Fruit fly (Drosophila melanogaster): ENCODE results near the gene CG5177.
A peak's percentile ranks its signal among the peaks of the same experiment; 100 is the strongest.

The CG5177 gene

dm6 chr2L:7401025-7401424, 4.0 kb upstream of the CG5177 start, which contains the start of gene CG5171:
CG5171 (plus strand) TSS chr2L:7401335.
- no peak for TF ChIP-seq Pif1A (GFP tag; optimal IDR thresholded peaks at IDR 0.05)
- no peak for TF ChIP-seq CG15710 (tag; optimal IDR thresholded peaks at IDR 0.05)
- TF ChIP-seq fd96Ca (GFP tag; IDR thresholded peaks at IDR 0.05) = no peak
- TF ChIP-seq CG32121 (GFP tag; IDR thresholded peaks at IDR 0.05) = no peak

- TF ChIP-seq CG10348 (GFP tag; IDR thresholded peaks at IDR 0.05) (no peak), CG14655 (GFP tag; optimal IDR thresholded peaks at IDR 0.05) (no peak), Snoo (tag; optimal IDR thresholded peaks at IDR 0.05) (no peak), Ets98B (GFP tag; IDR thresholded peaks at IDR 0.05) (no peak; the same call in 1 of the 2 replicates), CG12605 (GFP tag; IDR thresholded peaks at IDR 0.05) (no peak), CG13204 (GFP tag; optimal IDR thresholded peaks at IDR 0.05) (no peak), Pif1B (GFP tag; optimal IDR thresholded peaks at IDR 0.05) (no peak)
Measured at dm6 chr2L:7401627-7402026, 3.4 kb upstream of the CG5177 start.

DNA sequence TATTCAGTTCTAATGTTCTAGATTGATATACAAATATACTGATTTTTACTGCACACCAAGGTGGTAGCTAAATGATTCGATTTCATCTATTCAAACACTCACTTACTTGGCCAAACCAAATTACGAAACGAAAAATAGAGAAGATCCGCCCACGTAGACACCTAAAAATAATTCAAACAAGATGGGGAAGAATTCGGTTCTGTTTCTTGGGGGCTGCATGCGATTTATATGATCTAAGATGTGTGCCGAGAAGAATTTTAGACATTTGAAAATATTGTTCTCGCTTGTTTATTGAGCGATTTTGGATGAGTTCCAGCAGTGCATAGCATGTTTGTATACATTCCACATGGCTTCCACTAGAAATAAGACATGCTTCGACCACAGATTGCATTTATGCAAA, 2.6 kb downstream of the CG5177 start:
- TF ChIP-seq CG8301 (tag; optimal IDR thresholded peaks at IDR 0.05) = no peak
- TF ChIP-seq D1 (tag; optimal IDR thresholded peaks at IDR 0.05) = no peak
- no peak for TF ChIP-seq CG15710 (tag; optimal IDR thresholded peaks at IDR 0.05)
- no peak for TF ChIP-seq CG34367 (tag; optimal IDR thresholded peaks at IDR 0.05)

DNA sequence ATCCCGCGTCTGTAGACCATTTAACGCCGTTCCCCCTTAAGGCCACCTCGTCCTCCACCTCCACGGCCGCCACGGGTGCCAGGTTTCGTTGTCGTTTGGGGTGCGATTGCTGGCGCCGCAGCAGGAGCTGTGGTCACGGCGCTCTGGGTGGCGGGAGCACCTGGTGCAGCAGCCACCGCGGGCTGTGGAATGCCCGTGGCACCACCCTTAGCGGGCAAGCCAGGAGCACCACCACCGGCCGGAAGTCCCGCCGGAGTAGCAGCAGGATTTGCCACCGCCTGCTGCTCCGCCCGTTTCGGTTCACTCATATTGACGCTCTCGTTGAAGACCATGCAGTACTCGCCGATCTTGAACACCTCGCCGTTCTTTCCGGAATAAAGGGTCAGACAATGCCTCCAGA, 4.0 kb downstream of the CG5177 start:
- no peak for TF ChIP-seq CG17806 (tag; optimal IDR thresholded peaks at IDR 0.05)
- TF ChIP-seq CG32121 (GFP tag; IDR thresholded peaks at IDR 0.05) = 0 out of 2 replicates have a peak, but pooled peaks have one; percentile 9

DNA sequence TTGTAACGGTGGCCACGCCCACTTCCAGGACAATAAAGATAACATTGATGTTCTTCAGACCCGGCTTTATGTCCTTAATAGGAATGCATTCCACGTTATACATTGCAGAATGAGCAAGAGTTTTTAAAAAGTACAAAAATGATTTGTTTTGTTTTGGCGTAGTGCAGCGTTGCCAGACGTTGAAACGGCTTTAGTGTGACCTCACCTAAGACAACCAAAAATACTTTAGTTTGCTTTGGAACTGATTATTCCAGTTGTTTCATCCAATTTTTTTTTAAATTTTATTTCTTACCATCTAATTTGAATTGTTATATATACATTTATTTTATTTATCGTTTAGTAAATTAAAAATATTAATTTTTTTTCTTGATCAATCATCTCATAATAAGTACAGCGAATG, 4.6 kb downstream of the CG5177 start, which contains the start of gene CG5181:
Gene CG5181, minus strand, starts transcription at position 208 of the 400 bp plus-strand sequence.
- TF ChIP-seq CG15710 (tag; optimal IDR thresholded peaks at IDR 0.05) (no peak), CG8159 (tag; optimal IDR thresholded peaks at IDR 0.05) (no peak), CG32121 (GFP tag; IDR thresholded peaks at IDR 0.05) (no peak), Pif1B (GFP tag; optimal IDR thresholded peaks at IDR 0.05) (no peak), CG17806 (tag; optimal IDR thresholded peaks at IDR 0.05) (no peak), D1 (tag; optimal IDR thresholded peaks at IDR 0.05) (no peak), CG8301 (tag; optimal IDR thresholded peaks at IDR 0.05) (no peak), Snoo (tag; optimal IDR thresholded peaks at IDR 0.05) (no peak), gl (tag; optimal IDR thresholded peaks at IDR 0.05) (no peak), rn (GFP tag; IDR thresholded peaks at IDR 0.05) (no peak), CG14655 (GFP tag; optimal IDR thresholded peaks at IDR 0.05) (no peak), CG9948 (tag; optimal IDR thresholded peaks at IDR 0.05) (no peak)

DNA sequence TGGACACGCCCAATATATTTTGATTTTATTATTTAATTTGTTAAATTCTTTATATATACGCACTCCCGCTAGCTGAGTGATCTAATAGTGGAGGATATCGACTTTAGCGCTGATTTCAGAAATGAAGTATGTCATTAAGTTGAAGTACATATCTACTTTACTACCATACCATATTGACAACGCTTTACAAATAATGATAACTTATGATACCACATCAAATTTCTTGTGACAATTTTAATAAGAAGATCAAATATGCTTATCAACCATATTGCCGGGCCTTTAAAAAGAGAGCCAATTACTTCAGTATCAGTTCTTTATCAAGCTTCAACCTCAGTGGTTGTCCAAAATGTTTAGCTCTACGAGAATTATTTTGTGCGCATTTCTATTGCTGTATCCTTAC, 5.6 kb downstream of the CG5177 start, which contains the start of gene CG15818:
Gene CG15818, plus strand, starts transcription at position 301 of the 400 bp plus-strand sequence.
- TF ChIP-seq CG34367 (tag; optimal IDR thresholded peaks at IDR 0.05) = no peak
- no peak for TF ChIP-seq CG9948 (tag; optimal IDR thresholded peaks at IDR 0.05)
- TF ChIP-seq Ets98B (GFP tag; IDR thresholded peaks at IDR 0.05) = no peak
- TF ChIP-seq CG17806 (tag; optimal IDR thresholded peaks at IDR 0.05) = no peak
- TF ChIP-seq CG13204 (GFP tag; optimal IDR thresholded peaks at IDR 0.05) = no peak

DNA sequence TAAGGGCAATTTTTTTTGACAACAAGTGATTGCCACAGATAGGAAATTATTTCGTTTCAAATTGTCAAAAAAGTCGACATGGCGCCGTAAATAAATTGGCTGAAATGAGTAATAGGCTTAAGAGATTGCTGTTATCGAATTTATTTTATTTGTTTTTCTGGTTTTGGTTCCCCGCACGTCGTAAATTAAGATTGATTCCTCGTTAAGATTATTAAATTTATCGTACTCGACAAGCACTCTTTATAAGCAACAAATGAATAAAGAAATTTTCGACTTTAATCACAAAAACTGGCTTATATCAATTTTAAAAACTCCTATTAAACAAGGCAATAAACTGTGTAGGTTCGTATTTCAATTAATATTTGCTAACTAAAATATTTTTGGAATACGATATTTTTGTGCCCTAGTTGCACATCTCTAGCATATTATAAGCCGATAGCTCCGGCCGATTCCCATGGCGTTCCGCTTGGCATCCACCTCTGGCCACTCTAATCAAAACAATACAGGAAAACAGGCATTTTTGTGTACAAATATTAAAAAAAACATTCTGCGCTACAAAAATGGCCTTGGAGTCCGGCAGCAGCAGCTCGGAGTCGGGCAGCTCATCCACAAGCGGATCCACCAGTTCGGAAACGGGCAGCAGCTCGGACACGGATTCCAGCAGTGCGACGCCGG, 7.1 kb downstream of the CG5177 start, which contains the start of gene chm:
Gene chm, plus strand, starts transcription at position 471 of the 675 bp plus-strand sequence.
- TF ChIP-seq D1 (tag; optimal IDR thresholded peaks at IDR 0.05) (peak; percentile 15), CG34367 (tag; optimal IDR thresholded peaks at IDR 0.05) (no peak)

DNA sequence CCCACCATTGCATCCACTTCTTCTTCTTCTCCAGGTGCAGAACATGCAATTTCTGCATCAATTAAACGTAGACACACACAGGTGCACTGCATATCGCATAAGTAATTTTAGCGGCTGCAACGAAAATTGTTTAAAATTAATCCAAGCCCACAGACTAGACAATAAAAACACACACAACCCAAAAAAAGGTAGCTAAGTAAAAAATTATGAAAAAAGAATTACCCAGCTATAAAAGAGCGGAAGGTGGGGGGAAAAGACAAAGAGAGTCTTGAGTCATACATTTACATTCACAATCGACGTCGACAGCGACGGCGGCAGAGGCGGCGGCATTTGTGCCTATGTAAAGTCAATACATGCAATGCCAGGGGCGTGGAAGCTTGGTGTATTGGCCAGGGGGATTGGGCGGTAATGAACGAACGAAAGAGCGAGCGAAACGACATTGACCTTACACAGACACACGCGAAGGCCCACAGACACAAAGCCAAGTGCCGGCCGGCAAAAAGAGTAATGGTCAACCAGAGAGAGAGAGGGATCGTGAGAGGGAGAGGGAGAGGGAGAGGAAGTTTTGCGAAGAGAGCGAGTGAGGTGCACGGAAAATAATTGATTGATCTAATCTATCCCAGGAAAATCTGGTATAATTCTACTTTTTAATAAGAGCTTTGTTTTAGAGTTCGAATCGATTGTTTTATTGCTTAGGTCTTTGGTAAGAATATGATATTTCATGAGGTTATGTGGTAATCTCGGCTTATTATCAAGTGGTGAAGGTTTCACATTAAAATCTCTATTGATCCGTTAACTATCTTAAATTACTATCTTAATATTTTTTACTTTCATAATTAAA, 13.3 kb downstream of the CG5177 start:
- TF ChIP-seq D1 (tag; optimal IDR thresholded peaks at IDR 0.05) (peak; percentile 5), rn (GFP tag; IDR thresholded peaks at IDR 0.05) (no peak), Ets98B (GFP tag; IDR thresholded peaks at IDR 0.05) (peak; percentile 55), CG17806 (tag; optimal IDR thresholded peaks at IDR 0.05) (peak; percentile 75), gl (tag; optimal IDR thresholded peaks at IDR 0.05) (no peak), CG15710 (tag; optimal IDR thresholded peaks at IDR 0.05) (peak; percentile 83), CG13204 (GFP tag; optimal IDR thresholded peaks at IDR 0.05) (no peak), CG8301 (tag; optimal IDR thresholded peaks at IDR 0.05) (peak; percentile 75), Pif1A (GFP tag; optimal IDR thresholded peaks at IDR 0.05) (peak; percentile 51), CG34367 (tag; optimal IDR thresholded peaks at IDR 0.05) (peak; percentile 80), CG32121 (GFP tag; IDR thresholded peaks at IDR 0.05) (no peak), CG8159 (tag; optimal IDR thresholded peaks at IDR 0.05) (peak; percentile 85), CG9948 (tag; optimal IDR thresholded peaks at IDR 0.05) (peak; percentile 83), CG10348 (GFP tag; IDR thresholded peaks at IDR 0.05) (no peak), CG4496 (GFP tag; IDR thresholded peaks at IDR 0.05) (no peak), CG14655 (GFP tag; optimal IDR thresholded peaks at IDR 0.05) (peak; percentile 87), fd96Ca (GFP tag; IDR thresholded peaks at IDR 0.05) (no peak; the same call in 2 of the 3 replicates), Snoo (tag; optimal IDR thresholded peaks at IDR 0.05) (peak; percentile 77), CG12605 (GFP tag; IDR thresholded peaks at IDR 0.05) (peak; percentile 28), Pif1B (GFP tag; optimal IDR thresholded peaks at IDR 0.05) (peak; percentile 69), EcR (GFP tag; optimal IDR thresholded peaks at IDR 0.05) (peak; percentile 99)

Data from whole organism, pupa.